Worm (Caenorhabditis elegans) whole organism, L1 larva: ENCODE measurements around the gene ZK1248.19.

Source experiments
- lsy-2 ChIP-seq, 2 experiments: fragments of 150-350 bp; optimal IDR thresholded peaks; 2 replicates each; lab custom pipeline; 2014; ENCODE audit warnings: missing biosample characterization in 2 of 2, missing genetic modification characterization in 2 of 2
- zag-1 ChIP-seq: fragments of 150-350 bp; optimal IDR thresholded peaks from 2 replicates; lab custom pipeline; 2014; ENCODE audit warnings: missing biosample characterization, missing genetic modification characterization

- TF ChIP-seq lsy-2 (tag; optimal IDR thresholded peaks at IDR 0.05; lab: Kevin White, UChicago) (no peak), zag-1 (no peak)
Measured at ce11 chrII:5835146-5835545, 4.1 kb downstream of the ZK1248.19 start.
